Worm (Caenorhabditis elegans) whole organism, L4 larva: Measurements from ENCODE around the gene F54D5.15.

ENCODE experiments used
- F44E2.7 ChIP-seq: fragments of 200-800 bp; sonication (Bioruptor generic); IDR thresholded peaks from 2 replicates; pipeline ENCODE4 v2.1.2; 2022; ENCODE audit warnings: missing genetic modification characterization, missing compliant biosample characterization
- ceh-82 ChIP-seq: sonication (generic microtip); optimal IDR thresholded peaks from 2 replicates; lab custom pipeline; 2017; ENCODE audit warnings: missing biosample characterization, missing genetic modification characterization
- jun-1 ChIP-seq: fragments of 150-350 bp; optimal IDR thresholded peaks from 2 replicates; lab custom pipeline; 2014; ENCODE audit warnings: missing biosample characterization, missing genetic modification reagents, missing genetic modification characterization
- nhr-41 ChIP-seq: fragments of 200-800 bp; sonication (Bioruptor generic); IDR thresholded peaks from 2 replicates; pipeline ENCODE4 v1.3.6; 2022; ENCODE audit warnings: missing genetic modification reagents, missing genetic modification characterization, missing compliant biosample characterization
- nhr-76 ChIP-seq: fragments of 150-350 bp; optimal IDR thresholded peaks from 2 replicates; lab custom pipeline; 2014; ENCODE audit warnings: missing biosample characterization, missing genetic modification characterization
- unc-130 ChIP-seq: sonication (generic microtip); optimal IDR thresholded peaks from 2 replicates; lab custom pipeline; 2016; ENCODE audit warnings: missing genetic modification reagents, missing genetic modification characterization, missing compliant biosample characterization

- TF ChIP-seq unc-130 (no peak), F44E2.7 (GFP tag; lab: Robert Waterston, UW) (no peak), jun-1 (tag; lab: Kevin White, UChicago) (no peak), ceh-82 (no peak), nhr-41 (GFP tag; lab: Robert Waterston, UW) (no peak), nhr-76 (tag; lab: Kevin White, UChicago) (no peak)
Observed at ce11 chrII:11566970-11567711, 3.1 kb upstream of the F54D5.15 start, which contains the start of gene F54D5.5.
